Fruit fly (Drosophila melanogaster): ENCODE data around the gene Ulp1.
A peak's percentile ranks its signal among the peaks of the same experiment; 100 is the strongest.

Ulp1 gene

DNA sequence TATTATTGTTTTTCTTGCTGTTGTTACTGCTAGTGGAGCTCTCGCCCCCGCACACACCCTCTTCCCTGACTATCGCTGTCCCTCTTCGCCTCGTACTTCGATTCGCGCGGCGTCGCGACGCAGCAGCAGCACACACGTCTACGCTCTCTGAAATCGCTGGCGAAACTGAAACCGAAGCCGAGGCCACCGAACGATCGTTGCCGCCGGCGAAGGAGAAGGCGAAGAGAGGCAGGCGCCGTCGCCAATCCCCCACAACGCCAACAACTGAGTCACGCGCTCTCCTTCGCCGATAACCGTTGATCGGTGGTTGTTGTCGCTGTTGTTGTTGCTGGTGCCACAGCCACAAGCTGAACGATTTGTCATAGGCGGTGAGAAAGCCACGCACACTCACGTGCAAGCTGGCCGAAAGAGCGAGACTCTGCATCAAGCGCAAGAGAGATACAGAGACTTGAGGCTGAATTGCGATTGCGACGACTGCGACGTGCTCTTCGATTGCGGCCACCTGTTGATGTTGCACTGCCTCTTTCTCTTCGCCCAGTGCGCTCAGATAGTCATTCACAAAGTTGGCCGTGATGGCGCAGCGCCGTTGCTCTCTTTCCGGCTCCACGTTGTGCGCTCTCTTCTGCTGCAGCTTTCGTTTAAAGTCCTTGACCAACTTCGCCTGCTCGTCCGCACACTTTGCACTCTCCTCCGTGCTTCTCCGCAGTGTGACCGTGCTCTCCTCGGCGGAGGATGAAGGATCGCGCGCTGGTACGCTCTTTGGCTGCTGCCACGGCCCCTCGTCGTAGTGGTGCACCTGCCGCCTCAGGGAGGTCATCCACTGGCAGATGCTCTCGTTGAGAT is 54.5 kb downstream of the Ulp1 start (continued):
- peak; percentile 2 for TF ChIP-seq CG1603 (tag; optimal IDR thresholded peaks at IDR 0.05)
- no peak for TF ChIP-seq Ptx1 (GFP tag; IDR thresholded peaks at IDR 0.05)
- TF ChIP-seq CG34376 (GFP tag; optimal IDR thresholded peaks at IDR 0.05) = peak; percentile 61
- TF ChIP-seq Drgx (GFP tag; IDR thresholded peaks at IDR 0.05) = peak; percentile 28; the same call in 1 of the 2 replicates
- TF ChIP-seq CG14965 (GFP tag; optimal IDR thresholded peaks at IDR 0.05; ENCODE audit: borderline replicate concordance) = no peak
- TF ChIP-seq CG31441 (GFP tag; IDR thresholded peaks at IDR 0.05) = no peak
- TF ChIP-seq YL-1 (GFP tag; optimal IDR thresholded peaks at IDR 0.05) = no peak
- TF ChIP-seq sob (GFP tag; IDR thresholded peaks at IDR 0.05) = peak; percentile 40; the same call in 1 of the 2 replicates
- no peak for TF ChIP-seq Myb (GFP tag; optimal IDR thresholded peaks at IDR 0.05)
- no peak for TF ChIP-seq CG6689 (GFP tag; IDR thresholded peaks at IDR 0.05)
- TF ChIP-seq vnd (GFP tag; IDR thresholded peaks at IDR 0.05; ENCODE audit: partially characterized antibody) = no peak
- no peak for TF ChIP-seq Sox102F (GFP tag; optimal IDR thresholded peaks at IDR 0.05)
- no peak for TF ChIP-seq HHEX (GFP tag; optimal IDR thresholded peaks at IDR 0.05)
- peak; percentile 70 for TF ChIP-seq CG7987 (GFP tag; optimal IDR thresholded peaks at IDR 0.05)
- no peak for TF ChIP-seq dysf (GFP tag; IDR thresholded peaks at IDR 0.05)
- peak; percentile 82 for TF ChIP-seq Adf1 (GFP tag; IDR thresholded peaks at IDR 0.05)
- TF ChIP-seq CG4820 (GFP tag; optimal IDR thresholded peaks at IDR 0.05) = no peak
- peak; percentile 26 for TF ChIP-seq CG13296 (GFP tag; optimal IDR thresholded peaks at IDR 0.05)
- no peak for TF ChIP-seq Poxn (GFP tag; IDR thresholded peaks at IDR 0.05)
- peak; percentile 29 for TF ChIP-seq Fer1 (GFP tag; optimal IDR thresholded peaks at IDR 0.05)
- no peak for TF ChIP-seq sim (GFP tag; IDR thresholded peaks at IDR 0.05)
- TF ChIP-seq rib (GFP tag; IDR thresholded peaks at IDR 0.05) = peak; percentile 83; the same call in 1 of the 2 replicates
- TF ChIP-seq CG12071 (GFP tag; optimal IDR thresholded peaks at IDR 0.05) = no peak
- TF ChIP-seq shn (GFP tag; optimal IDR thresholded peaks at IDR 0.05) = peak; percentile 13
- TF ChIP-seq CG9215 (GFP tag; IDR thresholded peaks at IDR 0.05) = no peak
- no peak for TF ChIP-seq az2 (GFP tag; optimal IDR thresholded peaks at IDR 0.05)
- no peak for TF ChIP-seq run (tag; optimal IDR thresholded peaks at IDR 0.05)
- 0 out of 2 replicates have a peak, but pooled peaks have one; percentile 17 for TF ChIP-seq slbo (GFP tag; IDR thresholded peaks at IDR 0.05)
- TF ChIP-seq vfl (GFP tag; optimal IDR thresholded peaks at IDR 0.05) = no peak
- TF ChIP-seq caup (GFP tag; optimal IDR thresholded peaks at IDR 0.05; ENCODE audit: severe bottlenecking) = peak; percentile 12
- TF ChIP-seq Hmr (GFP tag; optimal IDR thresholded peaks at IDR 0.05) = peak; percentile 9
- peak in 1 of 2 experiments; percentile 63 for TF ChIP-seq Hr78 (GFP tag; optimal IDR thresholded peaks at IDR 0.05)
- TF ChIP-seq knrl (GFP tag; IDR thresholded peaks at IDR 0.05; ENCODE audit: partially characterized antibody) = peak; percentile 31; the same call in 1 of the 3 replicates
- no peak for TF ChIP-seq ewg (GFP tag; optimal IDR thresholded peaks at IDR 0.05)
- TF ChIP-seq CG10431 (GFP tag; optimal IDR thresholded peaks at IDR 0.05) = no peak
- peak; percentile 48 for TF ChIP-seq CG18599 (GFP tag; optimal IDR thresholded peaks at IDR 0.05)
- TF ChIP-seq pita (GFP tag; optimal IDR thresholded peaks at IDR 0.05) = no peak
- TF ChIP-seq sima (GFP tag; optimal IDR thresholded peaks at IDR 0.05) = no peak
- peak; percentile 90 for TF ChIP-seq CG6175 (GFP tag; IDR thresholded peaks at IDR 0.05)
- TF ChIP-seq BEAF-32 (GFP tag; optimal IDR thresholded peaks at IDR 0.05) = no peak
- TF ChIP-seq ara (GFP tag; IDR thresholded peaks at IDR 0.05) = no peak
- peak; percentile 69 for TF ChIP-seq bbx (GFP tag; IDR thresholded peaks at IDR 0.05; ENCODE audit: partially characterized antibody)
- TF ChIP-seq CG10543 (GFP tag; optimal IDR thresholded peaks at IDR 0.05) = peak; percentile 87
- no peak for TF ChIP-seq dmrt11E (tag; optimal IDR thresholded peaks at IDR 0.05)
- peak; percentile 6 for TF ChIP-seq CG5180 (GFP tag; optimal IDR thresholded peaks at IDR 0.05)
- no peak for TF ChIP-seq jigr1 (GFP tag; IDR thresholded peaks at IDR 0.05)
- no peak for TF ChIP-seq Atf-2 (GFP tag; optimal IDR thresholded peaks at IDR 0.05)
- TF ChIP-seq sr (GFP tag; IDR thresholded peaks at IDR 0.05) = 0 out of 3 replicates have a peak, but pooled peaks have one; percentile 50

All from whole organism, embryonic.